Fruit fly (Drosophila melanogaster) whole organism, prepupa: ENCODE data around the gene BtbVII.
A peak's percentile ranks its signal among the peaks of the same experiment; 100 is the strongest.

ENCODE experiments used
- Blimp-1 ChIP-seq: fragments of 200-800 bp; sonication (Bioruptor generic); optimal IDR thresholded peaks from 3 replicates; lab custom pipeline; 2017; ENCODE audit warnings: missing biosample characterization, missing genetic modification characterization, mild to moderate bottlenecking, moderate library complexity, missing genetic modification reagents
- CG10631 ChIP-seq: fragments of 200-800 bp; sonication (Bioruptor generic); optimal IDR thresholded peaks from 2 replicates; lab custom pipeline; 2016; ENCODE audit warnings: missing biosample characterization, missing genetic modification characterization
- CG10669 ChIP-seq: fragments of 200-800 bp; sonication (Bioruptor generic); optimal IDR thresholded peaks from 3 replicates; lab custom pipeline; 2018; ENCODE audit warnings: missing biosample characterization, mild to moderate bottlenecking, missing genetic modification characterization, moderate library complexity
- CG11294 ChIP-seq: fragments of 200-800 bp; sonication (Bioruptor generic); IDR thresholded peaks from 2 replicates; pipeline ENCODE4 v1.3.6; 2022; ENCODE audit warnings: missing biosample characterization, missing genetic modification characterization
- CG11902 ChIP-seq: fragments of 200-800 bp; sonication (Bioruptor generic); optimal IDR thresholded peaks from 3 replicates; lab custom pipeline; 2016; ENCODE audit warnings: missing biosample characterization, missing genetic modification characterization
- CG15336 ChIP-seq: fragments of 200-800 bp; sonication (Bioruptor generic); IDR thresholded peaks from 2 replicates; pipeline ENCODE4 v1.3.6; 2022; ENCODE audit warnings: missing biosample characterization, missing genetic modification characterization
- CG1621 ChIP-seq: fragments of 200-800 bp; sonication (Bioruptor generic); optimal IDR thresholded peaks from 3 replicates; lab custom pipeline; 2018; ENCODE audit warnings: missing biosample characterization, mild to moderate bottlenecking, missing genetic modification characterization
- CG16779 ChIP-seq: fragments of 200-800 bp; sonication (Bioruptor generic); optimal IDR thresholded peaks from 3 replicates; lab custom pipeline; 2017; ENCODE audit warnings: missing biosample characterization, mild to moderate bottlenecking, missing genetic modification characterization
- CG31627 ChIP-seq: fragments of 200-800 bp; sonication (Bioruptor generic); optimal IDR thresholded peaks from 3 replicates; lab custom pipeline; 2016; ENCODE audit warnings: missing biosample characterization, missing genetic modification characterization
- CG32006 ChIP-seq: fragments of 200-800 bp; sonication (Bioruptor generic); optimal IDR thresholded peaks from 3 replicates; lab custom pipeline; 2017; ENCODE audit warnings: missing biosample characterization, mild to moderate bottlenecking, missing genetic modification characterization
- CG34406 ChIP-seq: fragments of 200-800 bp; sonication (Bioruptor generic); optimal IDR thresholded peaks from 3 replicates; lab custom pipeline; 2016; ENCODE audit warnings: missing biosample characterization, missing genetic modification characterization
- CG3919 ChIP-seq: fragments of 200-800 bp; sonication (Bioruptor generic); optimal IDR thresholded peaks from 3 replicates; lab custom pipeline; 2016; ENCODE audit warnings: missing biosample characterization, missing genetic modification characterization
- CG4318 ChIP-seq: fragments of 200-800 bp; sonication (Bioruptor generic); optimal IDR thresholded peaks from 3 replicates; lab custom pipeline; 2017; ENCODE audit warnings: missing biosample characterization, mild to moderate bottlenecking, missing genetic modification characterization
- CG6792 ChIP-seq: fragments of 200-800 bp; sonication (Bioruptor generic); optimal IDR thresholded peaks from 3 replicates; lab custom pipeline; 2016; ENCODE audit warnings: missing biosample characterization, missing genetic modification characterization
- CG6808 ChIP-seq: fragments of 200-800 bp; sonication (Bioruptor generic); optimal IDR thresholded peaks from 3 replicates; lab custom pipeline; 2017; ENCODE audit warnings: missing biosample characterization, missing genetic modification characterization, mild to moderate bottlenecking, moderate library complexity, missing genetic modification reagents
- CG6854 ChIP-seq: fragments of 200-800 bp; sonication (Bioruptor generic); optimal IDR thresholded peaks from 2 replicates; lab custom pipeline; 2017; ENCODE audit warnings: missing biosample characterization, mild to moderate bottlenecking, missing genetic modification characterization
- CG7368 ChIP-seq: fragments of 200-800 bp; sonication (Bioruptor generic); optimal IDR thresholded peaks from 3 replicates; lab custom pipeline; 2016; ENCODE audit warnings: missing biosample characterization, missing genetic modification characterization
- CG8119 ChIP-seq: fragments of 200-800 bp; sonication (Bioruptor generic); IDR thresholded peaks from 3 replicates; pipeline ENCODE4 v1.3.6; 2022; ENCODE audit warnings: missing biosample characterization, missing genetic modification characterization
- CG8632 ChIP-seq: fragments of 200-800 bp; sonication (Bioruptor generic); optimal IDR thresholded peaks from 3 replicates; lab custom pipeline; 2016; ENCODE audit warnings: missing biosample characterization, missing genetic modification characterization
- CG9139 ChIP-seq: fragments of 200-800 bp; sonication (Bioruptor generic); optimal IDR thresholded peaks from 3 replicates; lab custom pipeline; 2017; ENCODE audit warnings: missing biosample characterization, mild to moderate bottlenecking, missing genetic modification characterization
- Eip75B ChIP-seq: fragments of 200-800 bp; sonication (Bioruptor generic); optimal IDR thresholded peaks from 3 replicates; lab custom pipeline; 2016; ENCODE audit warnings: missing biosample characterization, missing genetic modification characterization
- Eip78C ChIP-seq: fragments of 200-800 bp; sonication (Bioruptor generic); peaks from one replicate; lab custom pipeline; 2016; ENCODE audit warnings: missing biosample characterization, missing genetic modification characterization
- Eip93F ChIP-seq: fragments of 200-800 bp; sonication (Bioruptor generic); optimal IDR thresholded peaks from 2 replicates; lab custom pipeline; 2016; ENCODE audit warnings: missing biosample characterization, mild to moderate bottlenecking, missing genetic modification characterization
- Ets21C ChIP-seq: fragments of 200-800 bp; sonication (Bioruptor generic); optimal IDR thresholded peaks from 3 replicates; lab custom pipeline; 2016; ENCODE audit warnings: missing biosample characterization, missing genetic modification characterization
- Ets96B ChIP-seq: fragments of 200-800 bp; optimal IDR thresholded peaks from 2 replicates; lab custom pipeline; 2019; ENCODE audit warnings: missing biosample characterization, mild to moderate bottlenecking, missing genetic modification characterization, moderate library complexity
- Hr38 ChIP-seq: sonication (Bioruptor generic); optimal IDR thresholded peaks from 2 replicates; lab custom pipeline; 2016; ENCODE audit warnings: missing biosample characterization, missing genetic modification characterization
- Hr39 ChIP-seq: fragments of 200-800 bp; sonication (Bioruptor generic); optimal IDR thresholded peaks from 2 replicates; lab custom pipeline; 2016; ENCODE audit warnings: missing biosample characterization, missing genetic modification characterization
- Hr4 ChIP-seq: fragments of 200-800 bp; sonication (Bioruptor generic); optimal IDR thresholded peaks from 3 replicates; lab custom pipeline; 2016; ENCODE audit warnings: missing biosample characterization, missing genetic modification characterization
- Lpt ChIP-seq: fragments of 200-800 bp; sonication (Bioruptor generic); optimal IDR thresholded peaks from 3 replicates; lab custom pipeline; 2016; ENCODE audit warnings: missing biosample characterization, missing genetic modification characterization
- Met ChIP-seq: fragments of 200-800 bp; sonication (Bioruptor generic); optimal IDR thresholded peaks from 3 replicates; lab custom pipeline; 2016; ENCODE audit warnings: missing biosample characterization, missing genetic modification characterization
- OdsH ChIP-seq: fragments of 200-800 bp; sonication (Bioruptor generic); optimal IDR thresholded peaks from 3 replicates; lab custom pipeline; 2016; ENCODE audit warnings: missing biosample characterization, missing genetic modification characterization
- Smox ChIP-seq: fragments of 200-800 bp; sonication (Bioruptor generic); optimal IDR thresholded peaks from 3 replicates; lab custom pipeline; 2016; ENCODE audit warnings: missing biosample characterization, missing genetic modification characterization
- Sox102F ChIP-seq: fragments of 200-800 bp; sonication (Bioruptor generic); optimal IDR thresholded peaks from 2 replicates; lab custom pipeline; 2016; ENCODE audit warnings: missing biosample characterization, mild to moderate bottlenecking, missing genetic modification characterization
- Sox14 ChIP-seq: fragments of 200-800 bp; sonication (Bioruptor generic); optimal IDR thresholded peaks from 3 replicates; lab custom pipeline; 2016; ENCODE audit warnings: missing biosample characterization, missing genetic modification characterization
- acj6 ChIP-seq: fragments of 200-800 bp; sonication (Bioruptor generic); optimal IDR thresholded peaks from 3 replicates; lab custom pipeline; 2016; ENCODE audit warnings: missing biosample characterization, missing genetic modification characterization
- cyc ChIP-seq: fragments of 200-800 bp; sonication (Bioruptor generic); optimal IDR thresholded peaks from 3 replicates; lab custom pipeline; 2016; ENCODE audit warnings: missing biosample characterization, missing genetic modification characterization
- dac ChIP-seq: fragments of 200-800 bp; sonication (Bioruptor generic); optimal IDR thresholded peaks from 2 replicates; lab custom pipeline; 2017; ENCODE audit warnings: missing biosample characterization, mild to moderate bottlenecking, missing genetic modification characterization
- dsx ChIP-seq: fragments of 200-800 bp; optimal IDR thresholded peaks from 3 replicates; lab custom pipeline; 2019; ENCODE audit warnings: missing biosample characterization, mild to moderate bottlenecking, missing genetic modification characterization, moderate library complexity; ENCODE audit not compliant: poor library complexity, severe bottlenecking
- eg ChIP-seq: fragments of 200-800 bp; sonication (Bioruptor generic); IDR thresholded peaks from 3 replicates; pipeline ENCODE4 v1.3.6; 2022; ENCODE audit warnings: missing biosample characterization, missing genetic modification characterization
- esn ChIP-seq: fragments of 200-800 bp; sonication (Bioruptor generic); optimal IDR thresholded peaks from 2 replicates; lab custom pipeline; 2016; ENCODE audit warnings: missing biosample characterization, mild to moderate bottlenecking, missing genetic modification characterization, moderate library complexity
- fd59A ChIP-seq: fragments of 200-800 bp; sonication (Bioruptor generic); optimal IDR thresholded peaks from 2 replicates; lab custom pipeline; 2017; ENCODE audit warnings: missing biosample characterization, mild to moderate bottlenecking, missing genetic modification characterization, missing genetic modification reagents
- fd85E ChIP-seq: fragments of 200-800 bp; sonication (Bioruptor generic); optimal IDR thresholded peaks from 3 replicates; lab custom pipeline; 2016; ENCODE audit warnings: missing biosample characterization, missing genetic modification characterization
- fkh ChIP-seq: fragments of 200-800 bp; sonication (Bioruptor generic); optimal IDR thresholded peaks from 3 replicates; lab custom pipeline; 2017; ENCODE audit warnings: missing biosample characterization, mild to moderate bottlenecking, missing genetic modification characterization, moderate library complexity
- lz ChIP-seq: fragments of 200-800 bp; sonication (Bioruptor generic); optimal IDR thresholded peaks from 3 replicates; lab custom pipeline; 2016; ENCODE audit warnings: missing biosample characterization, missing genetic modification characterization
- pdm3 ChIP-seq: fragments of 200-800 bp; sonication (Bioruptor generic); optimal IDR thresholded peaks from 3 replicates; lab custom pipeline; 2016; ENCODE audit warnings: missing biosample characterization, missing genetic modification characterization
- salr ChIP-seq, 2 experiments: fragments of 200-800 bp; sonication (Bioruptor generic); optimal IDR thresholded peaks; 3 replicates each; lab custom pipeline; 2016 to 2018; ENCODE audit warnings: missing biosample characterization in 2 of 2, missing genetic modification characterization in 2 of 2, mild to moderate bottlenecking in 1 of 2
- spab ChIP-seq: fragments of 200-800 bp; sonication (Bioruptor generic); optimal IDR thresholded peaks from 2 replicates; lab custom pipeline; 2017; ENCODE audit warnings: missing biosample characterization, mild to moderate bottlenecking, missing genetic modification characterization, missing genetic modification reagents
- svp ChIP-seq: fragments of 200-800 bp; sonication (Bioruptor generic); peaks from one replicate; lab custom pipeline; 2016; ENCODE audit warnings: missing biosample characterization, missing genetic modification characterization
- topi ChIP-seq: fragments of 200-800 bp; sonication (Bioruptor generic); optimal IDR thresholded peaks from 3 replicates; lab custom pipeline; 2016; ENCODE audit warnings: missing biosample characterization, missing genetic modification characterization

The BtbVII gene

dm6 chr3L:3177872-3178271 is 29.4 kb downstream of the BtbVII start:
- no peak for TF ChIP-seq Eip93F (GFP tag; lab: Kevin White, UChicago)
- no peak for TF ChIP-seq CG4318 (GFP tag; lab: Kevin White, UChicago)
- TF ChIP-seq Sox14, result no peak
- TF ChIP-seq cyc (GFP tag; lab: Kevin White, UChicago), result no peak
- TF ChIP-seq CG16779 (tag; lab: Kevin White, UChicago), result no peak
- TF ChIP-seq CG11294 (GFP tag; lab: Robert Waterston, UW), result no peak
- no peak for TF ChIP-seq CG32006 (GFP tag; lab: Kevin White, UChicago)
- no peak for TF ChIP-seq CG15336
- no peak for TF ChIP-seq Blimp-1
- TF ChIP-seq CG6808 (GFP tag; lab: Kevin White, UChicago), result no peak
- no peak for TF ChIP-seq Ets96B (tag; lab: Kevin White, UChicago)
- TF ChIP-seq fkh (GFP tag; lab: Kevin White, UChicago), result no peak
- no peak for TF ChIP-seq CG9139
- no peak for TF ChIP-seq CG1621 (tag; lab: Kevin White, UChicago)
- no peak for TF ChIP-seq Eip78C (GFP tag; lab: Kevin White, UChicago)
- TF ChIP-seq Hr4 (GFP tag; lab: Kevin White, UChicago), result no peak
- TF ChIP-seq CG6792 (GFP tag; lab: Kevin White, UChicago), result no peak
- TF ChIP-seq dsx, result no peak

dm6 chr3L:3178530-3179096 is 30.2 kb downstream of the BtbVII start, which contains the start of the genes MnM and Girdin:
MnM (minus strand) TSS chr3L:3178580.
Girdin (plus strand) TSS chr3L:3178930.
- no peak for TF ChIP-seq CG11902 (GFP tag; lab: Kevin White, UChicago)
- peak; percentile 59 for TF ChIP-seq Smox (GFP tag; lab: Kevin White, UChicago)
- TF ChIP-seq CG3919 (GFP tag; lab: Kevin White, UChicago), result no peak
- no peak for TF ChIP-seq Ets21C (GFP tag; lab: Kevin White, UChicago)
- no peak for TF ChIP-seq OdsH (GFP tag; lab: Kevin White, UChicago)
- no peak for TF ChIP-seq CG11294 (GFP tag; lab: Robert Waterston, UW)
- TF ChIP-seq esn (GFP tag; lab: Kevin White, UChicago), result peak; percentile 76
- no peak for TF ChIP-seq CG16779 (tag; lab: Kevin White, UChicago)
- peak; percentile 79 for TF ChIP-seq CG31627 (GFP tag; lab: Kevin White, UChicago)
- TF ChIP-seq Hr38 (GFP tag; lab: Kevin White, UChicago), result no peak
- TF ChIP-seq CG6808 (GFP tag; lab: Kevin White, UChicago), result no peak
- TF ChIP-seq salr (GFP tag; optimal IDR thresholded peaks at IDR 0.05; lab: Kevin White, UChicago), result no peak
- TF ChIP-seq CG8119, result no peak
- no peak for TF ChIP-seq acj6 (GFP tag; lab: Kevin White, UChicago)
- TF ChIP-seq Ets96B (tag; lab: Kevin White, UChicago), result no peak
- TF ChIP-seq eg (GFP tag; lab: Robert Waterston, UW), result no peak
- no peak for TF ChIP-seq CG15336
- no peak for TF ChIP-seq svp (GFP tag; lab: Kevin White, UChicago)
- TF ChIP-seq Sox102F, result no peak
- TF ChIP-seq CG7368 (GFP tag; lab: Kevin White, UChicago), result no peak
- no peak for TF ChIP-seq CG9139
- TF ChIP-seq fkh (GFP tag; lab: Kevin White, UChicago), result no peak
- TF ChIP-seq fd59A (GFP tag; lab: Kevin White, UChicago), result peak; percentile 6
- peak; percentile 84 for TF ChIP-seq lz (GFP tag; lab: Kevin White, UChicago)
- no peak for TF ChIP-seq Blimp-1
- no peak for TF ChIP-seq Eip78C (GFP tag; lab: Kevin White, UChicago)
- TF ChIP-seq pdm3 (GFP tag; lab: Kevin White, UChicago), result no peak
- no peak for TF ChIP-seq Eip75B
- no peak for TF ChIP-seq CG8632
- TF ChIP-seq Lpt, result peak; percentile 19
- no peak for TF ChIP-seq Sox14
- no peak for TF ChIP-seq Hr4 (GFP tag; lab: Kevin White, UChicago)
- no peak for TF ChIP-seq spab (GFP tag; lab: Kevin White, UChicago)
- TF ChIP-seq dac (GFP tag; lab: Kevin White, UChicago), result no peak
- peak; percentile 11 for TF ChIP-seq CG34406 (GFP tag; lab: Kevin White, UChicago)
- TF ChIP-seq topi (GFP tag; lab: Kevin White, UChicago), result no peak
- TF ChIP-seq CG32006 (GFP tag; lab: Kevin White, UChicago), result no peak
- TF ChIP-seq fd85E, result no peak
- no peak for TF ChIP-seq CG10669 (GFP tag; lab: Kevin White, UChicago)
- no peak for TF ChIP-seq CG10631 (GFP tag; lab: Kevin White, UChicago)
- TF ChIP-seq Met, result no peak
- TF ChIP-seq CG6854 (GFP tag; lab: Kevin White, UChicago), result no peak
- TF ChIP-seq CG4318 (GFP tag; lab: Kevin White, UChicago), result no peak
- TF ChIP-seq Hr39 (GFP tag; lab: Kevin White, UChicago), result peak; percentile 81
